Worm (Caenorhabditis elegans) whole organism, L3 larva: Measurements from ENCODE around the gene bath-15.

Experiments used
- ceh-82 ChIP-seq: fragments of 150-350 bp; optimal IDR thresholded peaks from 2 replicates; lab custom pipeline; 2014; ENCODE audit warnings: missing biosample characterization, missing genetic modification characterization
- elt-1 ChIP-seq: fragments of 150-350 bp; optimal IDR thresholded peaks from 2 replicates; lab custom pipeline; 2014; ENCODE audit warnings: missing biosample characterization, missing genetic modification characterization
- jun-1 ChIP-seq: fragments of 150-350 bp; optimal IDR thresholded peaks from 2 replicates; lab custom pipeline; 2014; ENCODE audit warnings: missing biosample characterization, missing genetic modification reagents, missing genetic modification characterization
- mdl-1 ChIP-seq: fragments of 150-350 bp; optimal IDR thresholded peaks from 2 replicates; lab custom pipeline; 2014; ENCODE audit warnings: missing biosample characterization, missing genetic modification characterization
- nhr-11 ChIP-seq: fragments of 150-350 bp; optimal IDR thresholded peaks from 2 replicates; lab custom pipeline; 2014; ENCODE audit warnings: missing biosample characterization, missing genetic modification characterization
- nhr-76 ChIP-seq: fragments of 150-350 bp; sonication (generic microtip); optimal IDR thresholded peaks from 5 replicates; lab custom pipeline; 2014; ENCODE audit warnings: missing biosample characterization, missing genetic modification characterization
- snpc-4 ChIP-seq: fragments of 150-350 bp; optimal IDR thresholded peaks from 2 replicates; lab custom pipeline; 2014; ENCODE audit warnings: missing biosample characterization, missing genetic modification characterization
- unc-62 ChIP-seq: fragments of 150-350 bp; sonication (generic microtip); optimal IDR thresholded peaks from 4 replicates; lab custom pipeline; 2014; ENCODE audit warnings: missing biosample characterization, missing genetic modification reagents, missing genetic modification characterization
- ztf-11 ChIP-seq: fragments of 150-350 bp; optimal IDR thresholded peaks from 2 replicates; lab custom pipeline; 2014; ENCODE audit warnings: missing biosample characterization, missing genetic modification characterization

ce11 chrIII:7784201-7784600 lies 8.4 kb upstream of the bath-15 start:
- no peak for TF ChIP-seq jun-1
- peak; percentile 24 for TF ChIP-seq unc-62 (GFP tag; lab: Kevin White, UChicago)
- TF ChIP-seq nhr-76 (tag; lab: Kevin White, UChicago) = no peak
- no peak for TF ChIP-seq elt-1 (tag; lab: Kevin White, UChicago)
- no peak for TF ChIP-seq ztf-11 (tag; lab: Kevin White, UChicago)
- TF ChIP-seq mdl-1 = no peak
- no peak for TF ChIP-seq snpc-4 (tag; lab: Kevin White, UChicago)
- TF ChIP-seq ceh-82 (tag; lab: Kevin White, UChicago) = no peak
- no peak for TF ChIP-seq nhr-11 (tag; lab: Kevin White, UChicago)
